Fruit fly (Drosophila melanogaster) whole organism, embryonic: ENCODE results near the gene RpS28a.

Experiments used
- CG7372 ChIP-seq: fragments of 200-800 bp; sonication (Bioruptor generic); IDR thresholded peaks from 2 replicates; pipeline ENCODE4 v1.3.6; 2022; ENCODE audit warnings: missing biosample characterization, missing genetic modification characterization
- CTCF ChIP-seq: fragments of 200-800 bp; sonication (Bioruptor generic); optimal IDR thresholded peaks from 2 replicates; lab custom pipeline; 2017; ENCODE audit warnings: missing biosample characterization, mild to moderate bottlenecking, missing genetic modification characterization, moderate library complexity
- CoRest ChIP-seq: fragments of 200-800 bp; sonication (Bioruptor generic); optimal IDR thresholded peaks from 3 replicates; lab custom pipeline; 2018; ENCODE audit warnings: missing biosample characterization, mild to moderate bottlenecking, missing genetic modification characterization, moderate library complexity
- Lim3 ChIP-seq: fragments of 200-800 bp; sonication (Bioruptor generic); IDR thresholded peaks from 2 replicates; pipeline ENCODE4 v1.3.6; 2022; ENCODE audit warnings: missing biosample characterization, missing genetic modification characterization
- chn ChIP-seq: fragments of 200-800 bp; sonication (Bioruptor generic); optimal IDR thresholded peaks from 2 replicates; lab custom pipeline; 2016; ENCODE audit warnings: missing biosample characterization, missing genetic modification characterization
- gce ChIP-seq: fragments of 200-800 bp; sonication (Bioruptor generic); IDR thresholded peaks from 3 replicates; pipeline ENCODE4 v1.3.6; 2022; ENCODE audit warnings: missing biosample characterization, missing genetic modification characterization
- ken ChIP-seq: fragments of 200-800 bp; sonication (Bioruptor generic); IDR thresholded peaks from 3 replicates; pipeline ENCODE4 v1.3.6; 2022; ENCODE audit warnings: missing biosample characterization, missing genetic modification characterization

dm6 chr3R:30071827-30072226, 49.4 kb upstream of the RpS28a start:
- TF ChIP-seq gce (GFP tag; lab: Robert Waterston, UW) = no peak
- TF ChIP-seq CTCF (GFP tag; lab: Kevin White, UChicago) = no peak
- TF ChIP-seq ken (GFP tag; lab: Robert Waterston, UW) = no peak
- no peak for TF ChIP-seq CG7372
- TF ChIP-seq Lim3 = no peak
- TF ChIP-seq CoRest (tag; lab: Kevin White, UChicago) = no peak
- TF ChIP-seq chn (GFP tag; lab: Kevin White, UChicago) = no peak
